Worm (Caenorhabditis elegans) whole organism, L1 larva: ENCODE measurements around the gene Y97E10AR.8.

Experiments used
- C04F5.9 ChIP-seq: sonication (generic microtip); optimal IDR thresholded peaks from 2 replicates; lab custom pipeline; 2016; ENCODE audit warnings: missing genetic modification characterization, missing compliant biosample characterization
- C16A3.4 ChIP-seq: fragments of 150-350 bp; optimal IDR thresholded peaks from 2 replicates; lab custom pipeline; 2014; ENCODE audit warnings: missing biosample characterization, missing genetic modification characterization
- F16B12.6 ChIP-seq: fragments of 150-350 bp; optimal IDR thresholded peaks from 2 replicates; lab custom pipeline; 2014; ENCODE audit warnings: missing biosample characterization, missing genetic modification characterization
- Y116A8C.19 ChIP-seq: sonication (generic microtip); optimal IDR thresholded peaks from 2 replicates; lab custom pipeline; 2016; ENCODE audit warnings: missing compliant biosample characterization, missing genetic modification characterization, borderline replicate concordance
- aly-2 ChIP-seq: fragments of 150-350 bp; optimal IDR thresholded peaks from 2 replicates; lab custom pipeline; 2014; ENCODE audit warnings: missing biosample characterization, missing genetic modification characterization
- blmp-1 ChIP-seq: fragments of 150-350 bp; optimal IDR thresholded peaks from 2 replicates; lab custom pipeline; 2014; ENCODE audit warnings: missing biosample characterization, missing genetic modification characterization
- ceh-63 ChIP-seq: fragments of 200-800 bp; sonication (Bioruptor generic); optimal IDR thresholded peaks from 2 replicates; lab custom pipeline; 2018; ENCODE audit warnings: mild to moderate bottlenecking, missing genetic modification characterization, missing compliant biosample characterization
- ceh-8 ChIP-seq: fragments of 200-800 bp; sonication (Bioruptor generic); optimal IDR thresholded peaks from 2 replicates; lab custom pipeline; 2018; ENCODE audit warnings: mild to moderate bottlenecking, missing genetic modification characterization, moderate library complexity, missing compliant biosample characterization
- ceh-90 ChIP-seq: sonication (generic microtip); optimal IDR thresholded peaks from 2 replicates; lab custom pipeline; 2016; ENCODE audit warnings: missing genetic modification characterization, missing compliant biosample characterization
- dpl-1 ChIP-seq, 3 experiments: fragments of 150-350 bp in 2 of 3; sonication (generic microtip) in 1 of 3; optimal IDR thresholded peaks; 2 replicates each; lab custom pipeline; 2014 to 2017; ENCODE audit warnings: missing biosample characterization in 3 of 3, missing genetic modification characterization in 3 of 3, missing genetic modification reagents in 3 of 3
- efl-1 ChIP-seq, 4 experiments: fragments of 150-350 bp; optimal IDR thresholded peaks in 3 of 4; peaks in 1 of 4; 1 replicate in 1 of 4; 2 replicates in 3 of 4; lab custom pipeline; 2014; ENCODE audit warnings: missing biosample characterization in 2 of 4, missing genetic modification characterization in 2 of 4, missing genetic modification reagents in 2 of 4
- efl-3 ChIP-seq: fragments of 200-800 bp; sonication (Bioruptor generic); optimal IDR thresholded peaks from 2 replicates; lab custom pipeline; 2018; ENCODE audit warnings: mild to moderate bottlenecking, missing genetic modification characterization, missing compliant biosample characterization
- egl-13 ChIP-seq: sonication (generic microtip); optimal IDR thresholded peaks from 2 replicates; lab custom pipeline; 2016; ENCODE audit warnings: missing genotype, missing genetic modification reagents, missing genetic modification characterization, missing compliant biosample characterization
- fkh-4 ChIP-seq: sonication (generic microtip); optimal IDR thresholded peaks from 2 replicates; lab custom pipeline; 2016; ENCODE audit warnings: missing compliant biosample characterization, missing genetic modification characterization, borderline replicate concordance
- grh-1 ChIP-seq: fragments of 200-800 bp; sonication (Bioruptor generic); IDR thresholded peaks from 2 replicates; pipeline ENCODE4 v1.3.6; 2022; ENCODE audit warnings: missing genetic modification reagents, missing genetic modification characterization, missing compliant biosample characterization
- hlh-17 ChIP-seq: fragments of 200-800 bp; sonication (Bioruptor generic); optimal IDR thresholded peaks from 2 replicates; lab custom pipeline; 2018; ENCODE audit warnings: missing genetic modification characterization, mild to moderate bottlenecking, missing compliant biosample characterization, moderate library complexity, borderline replicate concordance
- lin-14 ChIP-seq: fragments of 200-800 bp; sonication (Bioruptor generic); optimal IDR thresholded peaks from 2 replicates; lab custom pipeline; 2018; ENCODE audit warnings: mild to moderate bottlenecking, missing genetic modification characterization, moderate library complexity, missing compliant biosample characterization
- lin-15B ChIP-seq: fragments of 150-350 bp; sonication (generic microtip); optimal IDR thresholded peaks from 3 replicates; lab custom pipeline; 2014; ENCODE audit warnings: missing biosample characterization, missing genetic modification characterization
- lin-35 ChIP-seq, 2 experiments: fragments of 150-350 bp; optimal IDR thresholded peaks; 2 replicates each; lab custom pipeline; 2014; ENCODE audit warnings: missing biosample characterization in 2 of 2, missing genetic modification characterization in 2 of 2, missing genetic modification reagents in 2 of 2
- lin-39 ChIP-seq: fragments of 150-350 bp; optimal IDR thresholded peaks from 2 replicates; lab custom pipeline; 2014; ENCODE audit warnings: missing biosample characterization, missing genetic modification reagents, missing genetic modification characterization
- lir-3 ChIP-seq: sonication (generic microtip); optimal IDR thresholded peaks from 2 replicates; lab custom pipeline; 2016; ENCODE audit warnings: mild to moderate bottlenecking, missing genetic modification characterization, moderate library complexity, missing compliant biosample characterization; ENCODE audit not compliant: poor library complexity
- lsy-2 ChIP-seq, 2 experiments: fragments of 150-350 bp; optimal IDR thresholded peaks; 2 replicates each; lab custom pipeline; 2014; ENCODE audit warnings: missing biosample characterization in 2 of 2, missing genetic modification characterization in 2 of 2
- mdl-1 ChIP-seq, 2 experiments: fragments of 150-350 bp; optimal IDR thresholded peaks; 2 replicates each; lab custom pipeline; 2014 to 2017; ENCODE audit warnings: missing biosample characterization in 2 of 2, missing genetic modification characterization in 2 of 2, inconsistent platforms in 1 of 2
- mep-1 ChIP-seq: fragments of 150-350 bp; optimal IDR thresholded peaks from 2 replicates; lab custom pipeline; 2014; ENCODE audit warnings: missing biosample characterization, missing genetic modification characterization
- nhr-19 ChIP-seq: fragments of 200-800 bp; sonication (Bioruptor generic); conservative IDR thresholded peaks from 2 replicates; pipeline ENCODE4 v1.3.6; 2022; ENCODE audit warnings: missing genetic modification characterization, missing compliant biosample characterization
- nhr-20 ChIP-seq: sonication (generic microtip); optimal IDR thresholded peaks from 2 replicates; lab custom pipeline; 2016; ENCODE audit warnings: mild to moderate bottlenecking, missing genetic modification characterization, missing compliant biosample characterization
- nhr-237 ChIP-seq: fragments of 150-350 bp; optimal IDR thresholded peaks from 2 replicates; lab custom pipeline; 2014; ENCODE audit warnings: missing biosample characterization, missing genetic modification characterization
- nhr-47 ChIP-seq: sonication (generic microtip); optimal IDR thresholded peaks from 2 replicates; lab custom pipeline; 2016; ENCODE audit warnings: mild to moderate bottlenecking, missing genetic modification characterization, moderate library complexity, missing compliant biosample characterization
- nhr-71 ChIP-seq: sonication (generic microtip); optimal IDR thresholded peaks from 2 replicates; lab custom pipeline; 2016; ENCODE audit warnings: mild to moderate bottlenecking, missing genetic modification characterization, moderate library complexity, missing compliant biosample characterization
- nhr-76 ChIP-seq: sonication (generic microtip); optimal IDR thresholded peaks from 2 replicates; lab custom pipeline; 2017; ENCODE audit warnings: missing biosample characterization, missing genetic modification characterization
- nhr-85 ChIP-seq: sonication (generic microtip); peaks from one replicate; lab custom pipeline; 2016; ENCODE audit warnings: missing genetic modification characterization, inconsistent platforms, missing compliant biosample characterization
- nhr-90 ChIP-seq: sonication (generic microtip); optimal IDR thresholded peaks from 2 replicates; lab custom pipeline; 2016; ENCODE audit warnings: mild to moderate bottlenecking, missing genetic modification characterization, missing compliant biosample characterization; ENCODE audit not compliant: poor library complexity
- pag-3 ChIP-seq: sonication (generic microtip); optimal IDR thresholded peaks from 2 replicates; lab custom pipeline; 2017; ENCODE audit warnings: missing genetic modification characterization, mild to moderate bottlenecking, missing compliant biosample characterization, antibody characterized with exemption, borderline replicate concordance; ENCODE audit not compliant: insufficient read depth
- rnt-1 ChIP-seq: sonication (generic microtip); optimal IDR thresholded peaks from 2 replicates; lab custom pipeline; 2016; ENCODE audit warnings: mild to moderate bottlenecking, missing genetic modification characterization, moderate library complexity, missing compliant biosample characterization
- snu-23 ChIP-seq: sonication (generic microtip); optimal IDR thresholded peaks from 2 replicates; lab custom pipeline; 2016; ENCODE audit warnings: missing genetic modification characterization, missing compliant biosample characterization
- sox-4 ChIP-seq: sonication (generic microtip); optimal IDR thresholded peaks from 2 replicates; lab custom pipeline; 2016; ENCODE audit warnings: missing genetic modification characterization, missing compliant biosample characterization
- sup-37 ChIP-seq: fragments of 200-800 bp; sonication (Bioruptor generic); optimal IDR thresholded peaks from 2 replicates; lab custom pipeline; 2018; ENCODE audit warnings: mild to moderate bottlenecking, missing genetic modification characterization, missing compliant biosample characterization
- swsn-7 ChIP-seq: sonication (generic microtip); optimal IDR thresholded peaks from 2 replicates; lab custom pipeline; 2016; ENCODE audit warnings: missing genetic modification characterization, missing compliant biosample characterization
- tbx-2 ChIP-seq: sonication (generic microtip); optimal IDR thresholded peaks from 2 replicates; lab custom pipeline; 2016; ENCODE audit warnings: missing genetic modification characterization, missing compliant biosample characterization
- tlp-1 ChIP-seq: fragments of 150-350 bp; optimal IDR thresholded peaks from 2 replicates; lab custom pipeline; 2014; ENCODE audit warnings: missing biosample characterization, missing genetic modification characterization
- unc-130 ChIP-seq: fragments of 150-350 bp; optimal IDR thresholded peaks from 2 replicates; lab custom pipeline; 2017; ENCODE audit warnings: missing biosample characterization, missing genetic modification characterization, inconsistent platforms
- unc-62 ChIP-seq: fragments of 150-350 bp; optimal IDR thresholded peaks from 2 replicates; lab custom pipeline; 2014; ENCODE audit warnings: missing biosample characterization, missing genetic modification reagents, missing genetic modification characterization
- xbp-1 ChIP-seq: sonication (generic microtip); optimal IDR thresholded peaks from 2 replicates; lab custom pipeline; 2016; ENCODE audit warnings: missing genetic modification characterization, missing compliant biosample characterization
- zag-1 ChIP-seq: fragments of 150-350 bp; optimal IDR thresholded peaks from 2 replicates; lab custom pipeline; 2014; ENCODE audit warnings: missing biosample characterization, missing genetic modification characterization
- zip-4 ChIP-seq: fragments of 200-800 bp; sonication (Bioruptor generic); optimal IDR thresholded peaks from 2 replicates; lab custom pipeline; 2018; ENCODE audit warnings: mild to moderate bottlenecking, missing genetic modification characterization, moderate library complexity, missing compliant biosample characterization
- ztf-4 ChIP-seq: fragments of 150-350 bp; optimal IDR thresholded peaks from 2 replicates; lab custom pipeline; 2014; ENCODE audit warnings: missing biosample characterization, missing genetic modification characterization

Y97E10AR.8 gene

DNA sequence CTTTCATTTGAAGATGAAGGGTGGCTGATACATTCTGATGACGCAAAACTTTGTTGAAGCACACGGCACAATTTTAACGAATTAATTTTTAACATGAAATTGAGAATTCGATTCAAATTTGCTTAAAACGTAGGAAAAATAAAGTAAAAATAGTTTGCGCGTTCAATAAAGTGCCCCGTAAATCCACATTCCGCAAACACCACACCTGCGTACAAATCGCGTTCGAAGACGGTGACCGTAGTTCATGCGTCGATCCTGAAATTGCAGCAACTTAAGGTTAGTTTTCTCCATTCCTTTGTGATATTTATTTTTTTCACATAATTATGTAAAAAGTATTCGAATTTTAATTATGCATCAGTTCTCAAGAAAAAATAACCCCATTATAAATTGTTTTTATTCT is 19.7 kb downstream of the Y97E10AR.8 start, which contains the start of gene F43H9.3:
Gene F43H9.3 (minus strand): TSS at position 189 of the 400 bp plus-strand sequence.
- no peak for TF ChIP-seq nhr-237 (tag; lab: Kevin White, UChicago)
- TF ChIP-seq swsn-7, result no peak
- TF ChIP-seq unc-62, result no peak
- no peak for TF ChIP-seq sup-37 (GFP tag; lab: Kevin White, UChicago)
- peak; percentile 29 to 58 for TF ChIP-seq lin-35 (GFP tag; optimal IDR thresholded peaks at IDR 0.05; lab: Kevin White, UChicago)
- no peak for TF ChIP-seq ceh-63 (GFP tag; lab: Kevin White, UChicago)
- peak; percentile 28 for TF ChIP-seq unc-130 (tag; lab: Kevin White, UChicago)
- no peak for TF ChIP-seq mep-1 (tag; lab: Kevin White, UChicago)
- TF ChIP-seq rnt-1 (tag; lab: Kevin White, UChicago), result no peak
- TF ChIP-seq ceh-8 (GFP tag; lab: Kevin White, UChicago), result no peak
- no peak for TF ChIP-seq lin-39
- TF ChIP-seq aly-2, result no peak
- peak; percentile 55 for TF ChIP-seq C16A3.4 (tag; lab: Kevin White, UChicago)
- TF ChIP-seq lsy-2 (tag; optimal IDR thresholded peaks at IDR 0.05; lab: Kevin White, UChicago), result peak; percentile 28 to 95
- no peak for TF ChIP-seq efl-3 (GFP tag; lab: Kevin White, UChicago)
- no peak for TF ChIP-seq lir-3 (tag; lab: Kevin White, UChicago)
- no peak for TF ChIP-seq egl-13 (tag; lab: Kevin White, UChicago)
- no peak for TF ChIP-seq tbx-2 (tag; lab: Kevin White, UChicago)
- TF ChIP-seq Y116A8C.19 (tag; lab: Kevin White, UChicago), result no peak
- TF ChIP-seq dpl-1 (GFP tag; optimal IDR thresholded peaks at IDR 0.05; lab: Kevin White, UChicago), result peak in 2 of 3 experiments; percentile 47 to 60
- peak; percentile 62 to 70 for TF ChIP-seq efl-1 (optimal IDR thresholded peaks at IDR 0.05; lab: Kevin White, UChicago)
- TF ChIP-seq efl-1 (GFP tag; optimal IDR thresholded peaks at IDR 0.05 in 1 of 2; lab: Kevin White, UChicago), result peak; percentile 61 to 79
- TF ChIP-seq lin-15B, result no peak
- TF ChIP-seq blmp-1 (tag; lab: Kevin White, UChicago), result no peak
- no peak for TF ChIP-seq nhr-76
- TF ChIP-seq nhr-20, result no peak
- TF ChIP-seq ceh-90, result no peak
- TF ChIP-seq tlp-1 (tag; lab: Kevin White, UChicago), result no peak
- peak; percentile 80 for TF ChIP-seq F16B12.6
- no peak for TF ChIP-seq sox-4
- peak in 1 of 2 experiments; percentile 17 for TF ChIP-seq mdl-1 (tag; optimal IDR thresholded peaks at IDR 0.05; lab: Kevin White, UChicago)
- no peak for TF ChIP-seq zag-1 (tag; lab: Kevin White, UChicago)
- no peak for TF ChIP-seq nhr-19
- no peak for TF ChIP-seq ztf-4 (tag; lab: Kevin White, UChicago)
- TF ChIP-seq snu-23 (GFP tag; lab: Kevin White, UChicago), result peak; percentile 19

DNA sequence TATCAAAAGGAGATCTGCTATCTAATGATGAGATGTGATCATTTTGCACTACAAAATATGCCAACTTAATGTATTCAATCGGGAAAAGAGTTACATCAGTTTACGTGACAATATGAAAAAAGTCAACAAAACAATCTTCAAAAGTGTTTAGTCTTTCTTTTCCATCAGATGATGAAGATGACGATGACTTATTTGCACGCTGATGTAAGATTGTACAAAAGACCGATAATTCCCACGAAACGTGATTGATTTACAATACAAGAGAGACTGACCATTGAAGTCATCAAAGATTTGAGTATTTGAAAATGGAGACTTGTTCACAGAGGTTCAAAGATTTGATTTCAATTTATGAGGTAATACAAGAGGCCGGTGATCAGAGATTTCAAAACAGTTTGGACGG is 20.2 kb downstream of the Y97E10AR.8 start:
- TF ChIP-seq nhr-85, result peak; percentile 90
- peak; percentile 52 for TF ChIP-seq nhr-20
- TF ChIP-seq C04F5.9 (tag; lab: Kevin White, UChicago), result no peak
- no peak for TF ChIP-seq efl-1 (optimal IDR thresholded peaks at IDR 0.05; lab: Kevin White, UChicago)
- peak in 1 of 2 experiments; percentile 43 for TF ChIP-seq efl-1 (GFP tag; optimal IDR thresholded peaks at IDR 0.05 in 1 of 2; lab: Kevin White, UChicago)
- peak; percentile 57 for TF ChIP-seq lin-14 (GFP tag; lab: Kevin White, UChicago)
- TF ChIP-seq nhr-71 (tag; lab: Kevin White, UChicago), result peak; percentile 49
- peak; percentile 23 for TF ChIP-seq mep-1 (tag; lab: Kevin White, UChicago)
- no peak for TF ChIP-seq lin-39
- peak; percentile 38 for TF ChIP-seq snu-23 (GFP tag; lab: Kevin White, UChicago)
- TF ChIP-seq zip-4 (GFP tag; lab: Kevin White, UChicago), result no peak
- TF ChIP-seq, all 84 proteins: peak for 7

DNA sequence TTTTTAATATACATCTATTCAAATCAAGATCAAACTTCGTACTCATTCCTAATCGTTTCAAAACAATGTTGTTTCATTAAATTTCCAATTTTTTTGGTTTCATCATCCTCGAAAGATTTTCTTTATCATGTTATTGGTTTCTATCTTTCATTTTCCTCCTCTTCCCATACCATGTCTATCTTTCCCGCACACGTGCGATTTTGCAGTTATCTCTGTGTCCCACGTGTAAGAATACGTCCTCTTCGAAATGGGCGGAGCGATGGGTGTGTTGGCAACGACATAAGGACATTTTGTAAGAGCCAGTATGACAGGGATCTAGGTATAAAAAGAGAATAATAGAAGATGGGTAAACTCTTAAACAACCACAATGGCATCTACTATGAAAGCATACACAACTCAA is 21.2 kb downstream of the Y97E10AR.8 start, which contains the start of gene F43H9.4:
Gene F43H9.4 (plus strand): TSS at position 366 of the 400 bp plus-strand sequence.
- TF ChIP-seq lin-14 (GFP tag; lab: Kevin White, UChicago), result peak; percentile 74
- peak; percentile 18 for TF ChIP-seq unc-130 (tag; lab: Kevin White, UChicago)
- TF ChIP-seq ceh-8 (GFP tag; lab: Kevin White, UChicago), result no peak
- peak; percentile 62 for TF ChIP-seq blmp-1 (tag; lab: Kevin White, UChicago)
- TF ChIP-seq grh-1, result peak; percentile 39; the same call in 1 of the 2 replicates
- peak in 1 of 2 experiments; percentile 77 for TF ChIP-seq mdl-1 (tag; optimal IDR thresholded peaks at IDR 0.05; lab: Kevin White, UChicago)
- TF ChIP-seq nhr-20, result peak; percentile 82
- TF ChIP-seq lin-35 (GFP tag; optimal IDR thresholded peaks at IDR 0.05; lab: Kevin White, UChicago), result peak in 1 of 2 experiments; percentile 8
- TF ChIP-seq nhr-71 (tag; lab: Kevin White, UChicago), result peak; percentile 63
- TF ChIP-seq nhr-47 (tag; lab: Kevin White, UChicago), result peak; percentile 30
- TF ChIP-seq pag-3 (tag; lab: Kevin White, UChicago), result peak; percentile 26
- no peak for TF ChIP-seq fkh-4 (tag; lab: Kevin White, UChicago)
- TF ChIP-seq snu-23 (GFP tag; lab: Kevin White, UChicago), result peak; percentile 64
- TF ChIP-seq sox-4, result no peak
- TF ChIP-seq hlh-17 (GFP tag; lab: Kevin White, UChicago), result no peak
- peak; percentile 48 for TF ChIP-seq nhr-90
- TF ChIP-seq dpl-1 (GFP tag; optimal IDR thresholded peaks at IDR 0.05; lab: Kevin White, UChicago), result peak in 1 of 3 experiments; percentile 9
- peak; percentile 20 for TF ChIP-seq tbx-2 (tag; lab: Kevin White, UChicago)
- peak; percentile 87 for TF ChIP-seq xbp-1 (tag; lab: Kevin White, UChicago)
- peak; percentile 91 for TF ChIP-seq nhr-85
